Fruit fly (Drosophila melanogaster) whole organism, embryonic: ENCODE results near the gene CG33267.

Experiments
- Abd-B ChIP-seq: fragments of 200-800 bp; sonication (Bioruptor generic); optimal IDR thresholded peaks from 2 replicates; lab custom pipeline; 2018; ENCODE audit warnings: missing biosample characterization, mild to moderate bottlenecking, missing genetic modification characterization, moderate library complexity
- Ada2b ChIP-seq: fragments of 200-800 bp; sonication (Bioruptor generic); IDR thresholded peaks from 2 replicates; pipeline ENCODE4 v1.3.6; 2022; ENCODE audit warnings: missing biosample characterization, missing genetic modification characterization
- CG10267 ChIP-seq: fragments of 200-800 bp; sonication (Bioruptor generic); optimal IDR thresholded peaks from 2 replicates; lab custom pipeline; 2018; ENCODE audit warnings: missing biosample characterization, mild to moderate bottlenecking, missing genetic modification characterization, moderate library complexity
- CG10321 ChIP-seq: fragments of 200-800 bp; sonication (Bioruptor generic); IDR thresholded peaks from 2 replicates; pipeline ENCODE4 v1.3.6; 2022; ENCODE audit warnings: missing biosample characterization, missing genetic modification characterization
- CG10366 ChIP-seq: fragments of 200-800 bp; sonication (Bioruptor generic); IDR thresholded peaks from 2 replicates; pipeline ENCODE4 v1.3.6; 2022; ENCODE audit warnings: missing biosample characterization, missing genetic modification characterization
- CG10654 ChIP-seq: fragments of 200-800 bp; sonication (Bioruptor generic); optimal IDR thresholded peaks from 2 replicates; lab custom pipeline; 2016; ENCODE audit warnings: missing biosample characterization, missing genetic modification characterization
- CG11085 ChIP-seq: fragments of 200-800 bp; sonication (Bioruptor generic); IDR thresholded peaks from 2 replicates; pipeline ENCODE4 v1.3.6; 2022; ENCODE audit warnings: missing biosample characterization, missing genetic modification characterization
- CG11093 ChIP-seq: fragments of 200-800 bp; sonication (Bioruptor generic); IDR thresholded peaks from 3 replicates; pipeline ENCODE4 v1.3.6; 2022; ENCODE audit warnings: missing biosample characterization, missing genetic modification characterization
- CG12071 ChIP-seq: fragments of 200-800 bp; sonication (Bioruptor generic); optimal IDR thresholded peaks from 3 replicates; lab custom pipeline; 2018; ENCODE audit warnings: missing biosample characterization, mild to moderate bottlenecking, missing genetic modification characterization
- CG15601 ChIP-seq: fragments of 200-800 bp; sonication (Bioruptor generic); optimal IDR thresholded peaks from 3 replicates; lab custom pipeline; 2019; ENCODE audit warnings: missing biosample characterization, mild to moderate bottlenecking, missing genetic modification characterization, moderate library complexity
- CG1832 ChIP-seq: fragments of 200-800 bp; sonication (Bioruptor generic); optimal IDR thresholded peaks from 2 replicates; lab custom pipeline; 2017; ENCODE audit warnings: missing biosample characterization, mild to moderate bottlenecking, missing genetic modification characterization, inconsistent platforms
- CG2116 ChIP-seq: fragments of 200-800 bp; sonication (Bioruptor generic); optimal IDR thresholded peaks from 3 replicates; lab custom pipeline; 2018; ENCODE audit warnings: missing biosample characterization, mild to moderate bottlenecking, missing genetic modification characterization
- CG32532 ChIP-seq: fragments of 200-800 bp; sonication (Bioruptor generic); IDR thresholded peaks from 2 replicates; pipeline ENCODE4 v1.3.6; 2022; ENCODE audit warnings: missing biosample characterization, missing genetic modification characterization
- CG32767 ChIP-seq: fragments of 200-800 bp; sonication (Bioruptor generic); IDR thresholded peaks from 2 replicates; pipeline ENCODE4 v1.3.6; 2022; ENCODE audit warnings: missing biosample characterization, missing genetic modification characterization
- CG3407 ChIP-seq: fragments of 200-800 bp; sonication (Bioruptor generic); optimal IDR thresholded peaks from 2 replicates; lab custom pipeline; 2018; ENCODE audit warnings: missing biosample characterization, mild to moderate bottlenecking, missing genetic modification characterization
- CG3847 ChIP-seq: fragments of 200-800 bp; sonication (Bioruptor generic); IDR thresholded peaks from 2 replicates; pipeline ENCODE4 v1.3.6; 2022; ENCODE audit warnings: missing biosample characterization, missing genetic modification characterization
- CG4707 ChIP-seq: fragments of 200-800 bp; sonication (Bioruptor generic); optimal IDR thresholded peaks from 2 replicates; lab custom pipeline; 2018; ENCODE audit warnings: missing biosample characterization, mild to moderate bottlenecking, missing genetic modification characterization, moderate library complexity
- CG4820 ChIP-seq: fragments of 200-800 bp; sonication (Bioruptor generic); optimal IDR thresholded peaks from 3 replicates; lab custom pipeline; 2016; ENCODE audit warnings: missing biosample characterization, missing genetic modification characterization
- CG9727 ChIP-seq: fragments of 200-800 bp; sonication (Bioruptor generic); optimal IDR thresholded peaks from 3 replicates; lab custom pipeline; 2017; ENCODE audit warnings: missing biosample characterization, mild to moderate bottlenecking, missing genetic modification characterization
- CG9817 ChIP-seq: fragments of 200-800 bp; sonication (Bioruptor generic); optimal IDR thresholded peaks from 2 replicates; lab custom pipeline; 2018; ENCODE audit warnings: missing biosample characterization, mild to moderate bottlenecking, missing genetic modification characterization, moderate library complexity
- CG9876 ChIP-seq: fragments of 200-800 bp; sonication (Bioruptor generic); optimal IDR thresholded peaks from 2 replicates; lab custom pipeline; 2016; ENCODE audit warnings: missing biosample characterization, missing genetic modification characterization
- Chrac-16 ChIP-seq: fragments of 200-800 bp; sonication (Bioruptor generic); optimal IDR thresholded peaks from 3 replicates; lab custom pipeline; 2016; ENCODE audit warnings: missing biosample characterization, missing genetic modification characterization
- Doc3 ChIP-seq: fragments of 200-800 bp; sonication (Bioruptor generic); IDR thresholded peaks from 3 replicates; pipeline ENCODE4 v1.3.6; 2022; ENCODE audit warnings: missing biosample characterization, missing genetic modification characterization; ENCODE audit not compliant: partially characterized antibody
- Ets65A ChIP-seq: fragments of 200-800 bp; sonication (Bioruptor generic); peaks from one replicate; lab custom pipeline; 2016; ENCODE audit warnings: missing biosample characterization, missing genetic modification characterization
- Gug ChIP-seq: fragments of 200-800 bp; sonication (Bioruptor generic); IDR thresholded peaks from 4 replicates; pipeline ENCODE4 v1.3.6; 2022; ENCODE audit warnings: missing biosample characterization, missing genetic modification characterization
- HLHmδ ChIP-seq: fragments of 200-800 bp; sonication (Bioruptor generic); optimal IDR thresholded peaks from 2 replicates; lab custom pipeline; 2018; ENCODE audit warnings: missing biosample characterization, mild to moderate bottlenecking, missing genetic modification characterization, moderate library complexity
- Hr78 ChIP-seq, 2 experiments: fragments of 200-800 bp in 1 of 2; fragments of >200 bp in 1 of 2; sonication (Bioruptor generic) in 1 of 2; optimal IDR thresholded peaks; 2 replicates each; lab custom pipeline; 2017 to 2019; ENCODE audit warnings: missing biosample characterization in 2 of 2, missing genetic modification characterization in 2 of 2, mild to moderate bottlenecking in 1 of 2, moderate library complexity in 1 of 2
- Mes4 ChIP-seq: fragments of 200-800 bp; sonication (Bioruptor generic); optimal IDR thresholded peaks from 2 replicates; lab custom pipeline; 2016; ENCODE audit warnings: missing biosample characterization, missing genetic modification characterization
- Nf-YB ChIP-seq: fragments of 200-800 bp; sonication (Bioruptor generic); optimal IDR thresholded peaks from 3 replicates; lab custom pipeline; 2019; ENCODE audit warnings: missing biosample characterization, mild to moderate bottlenecking, missing genetic modification characterization, moderate library complexity
- Optix ChIP-seq: fragments of 200-800 bp; sonication (Bioruptor generic); IDR thresholded peaks from 3 replicates; pipeline ENCODE4 v1.3.6; 2022; ENCODE audit warnings: missing biosample characterization, missing genetic modification characterization
- Ptx1 ChIP-seq: fragments of 200-800 bp; sonication (Bioruptor generic); IDR thresholded peaks from 2 replicates; pipeline ENCODE4 v1.3.6; 2022; ENCODE audit warnings: missing biosample characterization, missing genetic modification characterization
- Stat92E ChIP-seq, 3 experiments: fragments of >200 bp in 2 of 3; fragments of 200-800 bp in 1 of 3; sonication (Bioruptor generic) in 1 of 3; optimal IDR thresholded peaks; 2 replicates each; lab custom pipeline; 2017 to 2019; ENCODE audit warnings: missing biosample characterization in 3 of 3, missing genetic modification characterization in 3 of 3, mild to moderate bottlenecking in 1 of 3, moderate library complexity in 1 of 3
- Tbp ChIP-seq: fragments of >200 bp; optimal IDR thresholded peaks from 2 replicates; lab custom pipeline; 2018; ENCODE audit warnings: missing biosample characterization, missing genetic modification characterization
- Trl ChIP-seq, 3 experiments: fragments of >200 bp in 2 of 3; fragments of 200-800 bp in 1 of 3; sonication (Bioruptor generic) in 1 of 3; optimal IDR thresholded peaks; 2 replicates in 1 of 3; 3 replicates in 2 of 3; lab custom pipeline; 2016 to 2017; ENCODE audit warnings: missing biosample characterization in 1 of 3, missing genetic modification characterization in 1 of 3
- Xbp1 ChIP-seq: fragments of 200-800 bp; sonication (Bioruptor generic); optimal IDR thresholded peaks from 3 replicates; lab custom pipeline; 2016; ENCODE audit warnings: missing biosample characterization, mild to moderate bottlenecking, missing genetic modification characterization
- ab ChIP-seq: fragments of 200-800 bp; sonication (Bioruptor generic); optimal IDR thresholded peaks from 2 replicates; lab custom pipeline; 2016; ENCODE audit warnings: missing biosample characterization, missing genetic modification characterization
- ash1 ChIP-seq: fragments of 200-800 bp; sonication (Bioruptor generic); optimal IDR thresholded peaks from 2 replicates; lab custom pipeline; 2018; ENCODE audit warnings: missing biosample characterization, mild to moderate bottlenecking, missing genetic modification characterization
- corto ChIP-seq: fragments of 200-800 bp; sonication (Bioruptor generic); optimal IDR thresholded peaks from 2 replicates; lab custom pipeline; 2016; ENCODE audit warnings: missing biosample characterization, mild to moderate bottlenecking, missing genetic modification characterization, moderate library complexity
- eyg ChIP-seq: fragments of 200-800 bp; sonication (Bioruptor generic); optimal IDR thresholded peaks from 3 replicates; lab custom pipeline; 2016; ENCODE audit warnings: missing biosample characterization, missing genetic modification characterization
- fd64A ChIP-seq: fragments of 200-800 bp; sonication (Bioruptor generic); optimal IDR thresholded peaks from 3 replicates; lab custom pipeline; 2018; ENCODE audit warnings: missing biosample characterization, mild to moderate bottlenecking, missing genetic modification characterization
- fru ChIP-seq: fragments of >200 bp; optimal IDR thresholded peaks from 2 replicates; lab custom pipeline; 2017
- gt ChIP-seq: fragments of 200-800 bp; sonication (Bioruptor generic); IDR thresholded peaks from 2 replicates; pipeline ENCODE4 v1.3.6; 2022; ENCODE audit warnings: missing biosample characterization, missing genetic modification characterization
- ham ChIP-seq: fragments of 200-800 bp; sonication (Bioruptor generic); IDR thresholded peaks from 2 replicates; pipeline ENCODE4 v1.3.6; 2022; ENCODE audit warnings: missing biosample characterization, missing genetic modification characterization
- hb ChIP-seq: fragments of 200-800 bp; sonication (Bioruptor generic); IDR thresholded peaks from 3 replicates; pipeline ENCODE4 v1.3.6; 2022; ENCODE audit warnings: missing biosample characterization, missing genetic modification characterization; ENCODE audit not compliant: partially characterized antibody
- mld ChIP-seq: fragments of 200-800 bp; sonication (Bioruptor generic); IDR thresholded peaks from 3 replicates; pipeline ENCODE4 v1.3.6; 2022; ENCODE audit warnings: missing biosample characterization, missing genetic modification characterization; ENCODE audit not compliant: partially characterized antibody
- oc ChIP-seq: fragments of 200-800 bp; sonication (Bioruptor generic); optimal IDR thresholded peaks from 2 replicates; lab custom pipeline; 2018; ENCODE audit warnings: missing biosample characterization, mild to moderate bottlenecking, missing genetic modification characterization, moderate library complexity
- pzg ChIP-seq: fragments of 200-800 bp; sonication (Bioruptor generic); optimal IDR thresholded peaks from 3 replicates; lab custom pipeline; 2018; ENCODE audit warnings: missing biosample characterization, mild to moderate bottlenecking, missing genetic modification characterization, moderate library complexity
- seq ChIP-seq: fragments of 200-800 bp; sonication (Bioruptor generic); IDR thresholded peaks from 2 replicates; pipeline ENCODE4 v1.3.6; 2022; ENCODE audit warnings: missing biosample characterization, missing genetic modification characterization
- slou ChIP-seq: fragments of 200-800 bp; sonication (Bioruptor generic); optimal IDR thresholded peaks from 3 replicates; lab custom pipeline; 2016; ENCODE audit warnings: missing biosample characterization, missing genetic modification characterization
- tio ChIP-seq: fragments of 200-800 bp; sonication (Bioruptor generic); optimal IDR thresholded peaks from 2 replicates; lab custom pipeline; 2017; ENCODE audit warnings: missing biosample characterization, missing genetic modification characterization, inconsistent platforms
- trh ChIP-seq: fragments of 200-800 bp; sonication (Bioruptor generic); optimal IDR thresholded peaks from 2 replicates; lab custom pipeline; 2016; ENCODE audit warnings: missing biosample characterization, missing genetic modification characterization
- zf30C ChIP-seq: fragments of 200-800 bp; sonication (Bioruptor generic); optimal IDR thresholded peaks from 3 replicates; lab custom pipeline; 2018; ENCODE audit warnings: missing biosample characterization, mild to moderate bottlenecking, missing genetic modification characterization

CG33267 gene

dm6 chr3L:11540330-11540702, 24.0 kb upstream of the CG33267 start (continued):
- TF ChIP-seq mld (GFP tag; lab: Robert Waterston, UW): no peak
- no peak for TF ChIP-seq ash1 (GFP tag; lab: Kevin White, UChicago)
- TF ChIP-seq CG15601 (tag; lab: Kevin White, UChicago): peak; percentile 72
- no peak for TF ChIP-seq ab (GFP tag; lab: Kevin White, UChicago)
- peak; percentile 5 for TF ChIP-seq CG10654 (GFP tag; lab: Kevin White, UChicago)
- TF ChIP-seq Abd-B (GFP tag; lab: Kevin White, UChicago): no peak
- TF ChIP-seq gt (GFP tag; lab: Robert Waterston, UW): no peak
- TF ChIP-seq Optix: no peak
- peak; percentile 68 for TF ChIP-seq HLHmδ (GFP tag; lab: Kevin White, UChicago)
- no peak for TF ChIP-seq oc (tag; lab: Kevin White, UChicago)
- no peak for TF ChIP-seq Doc3
- TF ChIP-seq Ptx1 (GFP tag; lab: Robert Waterston, UW): no peak
- TF ChIP-seq CG10267 (tag; lab: Kevin White, UChicago): no peak
- TF ChIP-seq corto: no peak
- TF ChIP-seq CG9817: no peak
- no peak for TF ChIP-seq CG32767
- TF ChIP-seq slou (GFP tag; lab: Kevin White, UChicago): no peak
- no peak for TF ChIP-seq seq (GFP tag; lab: Robert Waterston, UW)
- TF ChIP-seq pzg (GFP tag; lab: Kevin White, UChicago): no peak
- no peak for TF ChIP-seq CG11085 (GFP tag; lab: Robert Waterston, UW)
- TF ChIP-seq CG3407 (GFP tag; lab: Kevin White, UChicago): peak; percentile 63
- TF ChIP-seq tio (GFP tag; lab: Kevin White, UChicago): no peak
- no peak for TF ChIP-seq CG11093 (GFP tag; lab: Robert Waterston, UW)
- TF ChIP-seq Ada2b (GFP tag; lab: Robert Waterston, UW): no peak; the same call in 1 of the 2 replicates
- TF ChIP-seq Mes4 (GFP tag; lab: Kevin White, UChicago): peak; percentile 24
- TF ChIP-seq Ets65A: no peak
- peak; percentile 72 for TF ChIP-seq CG12071 (GFP tag; lab: Kevin White, UChicago)
- TF ChIP-seq Hr78 (GFP tag; optimal IDR thresholded peaks at IDR 0.05; lab: Kevin White, UChicago): peak in 1 of 2 experiments; percentile 58
- TF ChIP-seq zf30C (GFP tag; lab: Kevin White, UChicago): no peak
- TF ChIP-seq CG1832 (GFP tag; lab: Kevin White, UChicago): no peak
- no peak for TF ChIP-seq CG10366
- TF ChIP-seq CG9876 (GFP tag; lab: Kevin White, UChicago): no peak
- TF ChIP-seq Xbp1 (GFP tag; lab: Kevin White, UChicago): no peak
- TF ChIP-seq CG3847 (GFP tag; lab: Robert Waterston, UW): no peak
- no peak for TF ChIP-seq Tbp (GFP tag; lab: Kevin White, UChicago)
- peak; percentile 64 for TF ChIP-seq eyg (GFP tag; lab: Kevin White, UChicago)
- TF ChIP-seq CG9727 (GFP tag; lab: Kevin White, UChicago): peak; percentile 26
- no peak for TF ChIP-seq ham
- TF ChIP-seq hb (GFP tag; lab: Robert Waterston, UW): no peak
- TF ChIP-seq fru: no peak
- TF ChIP-seq trh (GFP tag; lab: Kevin White, UChicago): no peak
- TF ChIP-seq CG10321 (GFP tag; lab: Robert Waterston, UW): no peak
- TF ChIP-seq Stat92E (GFP tag; optimal IDR thresholded peaks at IDR 0.05; lab: Kevin White, UChicago): no peak
- no peak for TF ChIP-seq Nf-YB (GFP tag; lab: Kevin White, UChicago)
- TF ChIP-seq Chrac-16 (GFP tag; lab: Kevin White, UChicago): no peak
- peak; percentile 40 for TF ChIP-seq CG4707 (GFP tag; lab: Kevin White, UChicago)
- TF ChIP-seq CG2116 (GFP tag; lab: Kevin White, UChicago): no peak
- no peak for TF ChIP-seq CG4820 (GFP tag; lab: Kevin White, UChicago)
- no peak for TF ChIP-seq Trl (optimal IDR thresholded peaks at IDR 0.05; lab: Kevin White, UChicago)
- TF ChIP-seq Trl (GFP tag; optimal IDR thresholded peaks at IDR 0.05; lab: Kevin White, UChicago): peak; percentile 17
- peak; percentile 60 for TF ChIP-seq fd64A (GFP tag; lab: Kevin White, UChicago)
- no peak for TF ChIP-seq CG32532
- no peak for TF ChIP-seq Gug (GFP tag; lab: Robert Waterston, UW)
